Worm (Caenorhabditis elegans) whole organism, late embryonic: ENCODE results near the gene Y50D4B.6.

Experiments
- gmeb-2 ChIP-seq: sonication (generic microtip); optimal IDR thresholded peaks from 2 replicates; lab custom pipeline; 2016; ENCODE audit warnings: missing genetic modification characterization, inconsistent platforms, missing compliant biosample characterization
- hlh-6 ChIP-seq: sonication (generic microtip); optimal IDR thresholded peaks from 2 replicates; lab custom pipeline; 2016; ENCODE audit warnings: missing genotype, missing genetic modification characterization, missing compliant biosample characterization
- zip-5 ChIP-seq: sonication (generic microtip); optimal IDR thresholded peaks from 2 replicates; lab custom pipeline; 2016; ENCODE audit warnings: missing genetic modification characterization, missing compliant biosample characterization

DNA sequence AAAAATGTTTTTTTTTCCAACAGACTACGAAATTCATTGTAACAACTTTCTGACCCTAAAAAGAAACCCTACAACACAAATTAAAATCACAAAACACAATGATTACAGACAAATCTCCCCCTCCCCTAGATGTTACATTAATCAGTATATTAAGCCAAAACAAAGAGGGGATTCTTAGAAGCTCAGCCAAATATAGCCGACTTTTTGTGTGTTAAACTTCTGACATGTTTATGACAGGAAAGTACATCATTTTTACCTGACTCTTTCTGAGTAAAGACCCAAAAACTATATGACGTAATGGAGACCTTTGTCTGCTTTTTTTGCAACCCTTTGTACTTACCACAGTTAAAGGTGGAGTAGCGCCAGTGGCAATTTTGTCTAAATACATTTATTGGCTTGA is 36.0 kb downstream of the Y50D4B.6 start:
- TF ChIP-seq gmeb-2, result no peak
- TF ChIP-seq zip-5 (tag; lab: Kevin White, UChicago), result no peak
- TF ChIP-seq hlh-6 (tag; lab: Kevin White, UChicago), result no peak
